Fruit fly (Drosophila melanogaster): ENCODE data around the gene CG42590.

The CG42590 gene

DNA sequence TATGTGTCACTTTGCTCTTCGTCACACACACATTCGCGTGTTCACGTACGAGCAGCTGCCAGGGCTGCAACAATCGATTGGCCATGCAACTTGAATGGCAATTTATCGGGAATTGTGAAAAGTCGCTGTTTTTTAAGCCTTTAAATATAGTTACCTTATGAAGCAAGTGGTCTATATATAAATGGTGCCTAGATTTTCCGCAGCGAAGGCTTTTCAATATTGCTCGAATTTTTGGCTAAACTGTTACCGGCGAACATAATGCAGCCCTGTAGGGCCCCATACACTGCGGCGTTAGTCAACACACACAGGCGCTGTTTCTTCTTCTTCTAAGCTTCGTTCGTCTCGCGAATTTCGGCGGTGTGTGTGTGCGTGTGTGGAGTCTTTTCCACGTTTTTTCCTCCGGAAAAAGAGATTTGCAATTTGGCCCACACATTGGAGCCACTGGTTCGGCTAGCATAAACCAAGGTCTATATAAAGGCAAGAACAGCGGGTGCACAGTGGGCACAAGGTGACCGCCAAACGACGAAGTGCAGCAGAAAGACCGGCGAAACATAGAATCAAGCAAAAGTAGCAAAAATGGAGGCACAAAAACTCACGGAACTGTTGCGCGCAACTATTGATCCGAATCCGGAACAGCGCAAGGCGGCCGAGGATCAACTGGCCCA, 46.9 kb upstream of the CG42590 start, which contains the start of the genes Arp3 and msk (continued):
- TF ChIP-seq maf-S (GFP tag; optimal IDR thresholded peaks at IDR 0.05) (peak; percentile 86), grn (GFP tag; optimal IDR thresholded peaks at IDR 0.05) (peak; percentile 16), Dad (GFP tag; optimal IDR thresholded peaks at IDR 0.05) (peak; percentile 89), vfl (GFP tag; optimal IDR thresholded peaks at IDR 0.05) (peak; percentile 83), CG1529 (GFP tag; optimal IDR thresholded peaks at IDR 0.05) (no peak), CG32772 (GFP tag; IDR thresholded peaks at IDR 0.05) (peak; percentile 72), Adf1 (GFP tag; IDR thresholded peaks at IDR 0.05) (peak; percentile 48), sug (tag; optimal IDR thresholded peaks at IDR 0.05) (peak; percentile 88), dmrt11E (tag; optimal IDR thresholded peaks at IDR 0.05) (peak; percentile 63), mam (GFP tag; optimal IDR thresholded peaks at IDR 0.05) (peak; percentile 95), CG12155 (GFP tag; optimal IDR thresholded peaks at IDR 0.05) (peak; percentile 86), Neu2 (GFP tag; optimal IDR thresholded peaks at IDR 0.05; ENCODE audit: borderline replicate concordance) (peak; percentile 72), Atf3 (GFP tag; optimal IDR thresholded peaks at IDR 0.05) (peak; percentile 74), cato (GFP tag; optimal IDR thresholded peaks at IDR 0.05; ENCODE audit: borderline replicate concordance) (peak; percentile 40), CG9817 (tag; optimal IDR thresholded peaks at IDR 0.05) (peak; percentile 86), mld (GFP tag; IDR thresholded peaks at IDR 0.05; ENCODE audit: partially characterized antibody) (no peak), cg (GFP tag; optimal IDR thresholded peaks at IDR 0.05) (peak; percentile 88), Dek (tag; optimal IDR thresholded peaks at IDR 0.05) (peak; percentile 64), CG2712 (tag; optimal IDR thresholded peaks at IDR 0.05) (peak; percentile 81), CG4424 (GFP tag; optimal IDR thresholded peaks at IDR 0.05) (peak; percentile 86), Ets65A (GFP tag) (peak; percentile 99), hb (GFP tag; IDR thresholded peaks at IDR 0.05; ENCODE audit: partially characterized antibody) (no peak), lilli (GFP tag; optimal IDR thresholded peaks at IDR 0.05) (peak; percentile 94), CG3838 (GFP tag; optimal IDR thresholded peaks at IDR 0.05) (peak; percentile 46), CG9797 (GFP tag; optimal IDR thresholded peaks at IDR 0.05) (peak; percentile 59), wek (GFP tag; optimal IDR thresholded peaks at IDR 0.05) (no peak), Gug (GFP tag; IDR thresholded peaks at IDR 0.05) (peak; percentile 86), CG7745 (tag; optimal IDR thresholded peaks at IDR 0.05) (no peak), insv (GFP tag; optimal IDR thresholded peaks at IDR 0.05) (peak in 1 of 2 experiments; percentile 57), CG17912 (GFP tag; optimal IDR thresholded peaks at IDR 0.05) (peak; percentile 79), CG6683 (GFP tag; optimal IDR thresholded peaks at IDR 0.05) (peak; percentile 49), zf30C (GFP tag; optimal IDR thresholded peaks at IDR 0.05) (no peak), gcm2 (GFP tag; optimal IDR thresholded peaks at IDR 0.05) (peak; percentile 60), CG30020 (tag; optimal IDR thresholded peaks at IDR 0.05) (peak; percentile 67), CG31441 (GFP tag; IDR thresholded peaks at IDR 0.05) (peak; percentile 64), psq (GFP tag; optimal IDR thresholded peaks at IDR 0.05) (peak; percentile 53), Mes4 (GFP tag; optimal IDR thresholded peaks at IDR 0.05) (peak; percentile 76), tx (GFP tag; optimal IDR thresholded peaks at IDR 0.05) (peak; percentile 91), Pdp1 (GFP tag; optimal IDR thresholded peaks at IDR 0.05) (peak; percentile 86 to 91), CG2202 (tag; optimal IDR thresholded peaks at IDR 0.05) (peak; percentile 34), h (optimal IDR thresholded peaks at IDR 0.05) (no peak), CG15269 (tag; optimal IDR thresholded peaks at IDR 0.05) (no peak), tin (GFP tag; optimal IDR thresholded peaks at IDR 0.05) (peak; percentile 89), Hsf (GFP tag; optimal IDR thresholded peaks at IDR 0.05) (peak; percentile 86), CG13287 (GFP tag; IDR thresholded peaks at IDR 0.05; ENCODE audit: partially characterized antibody) (peak; percentile 68), CG4617 (GFP tag; optimal IDR thresholded peaks at IDR 0.05; ENCODE audit: borderline replicate concordance) (peak; percentile 91), CG11456 (GFP tag; IDR thresholded peaks at IDR 0.05) (peak; percentile 83), seq (GFP tag; IDR thresholded peaks at IDR 0.05) (no peak), tio (GFP tag; optimal IDR thresholded peaks at IDR 0.05) (no peak), Dp (GFP tag; optimal IDR thresholded peaks at IDR 0.05) (peak; percentile 58)

Measured in whole organism, embryonic.